Fruit fly (Drosophila melanogaster) Kc167 (cell line): Measurements from ENCODE around the gene Glut1.

Source experiments
- Myc ChIP-seq: fragments of >200 bp; optimal IDR thresholded peaks from 2 replicates; lab custom pipeline; 2017; ENCODE audit warnings: missing external identifiers
- Sin3A ChIP-seq: fragments of >200 bp; optimal IDR thresholded peaks from 2 replicates; lab custom pipeline; 2018; ENCODE audit warnings: missing external identifiers
- h ChIP-seq: fragments of >200 bp; optimal IDR thresholded peaks from 3 replicates; lab custom pipeline; 2018; ENCODE audit warnings: missing external identifiers
- insv ChIP-seq: fragments of >200 bp; optimal IDR thresholded peaks from 3 replicates; lab custom pipeline; 2018; ENCODE audit warnings: missing external identifiers
- psq ChIP-seq: fragments of >200 bp; optimal IDR thresholded peaks from 2 replicates; lab custom pipeline; 2017; ENCODE audit warnings: missing external identifiers
- ttk ChIP-seq: sonication (Bioruptor generic); optimal IDR thresholded peaks from 2 replicates; lab custom pipeline; 2017; ENCODE audit warnings: missing external identifiers

dm6 chr3L:1023728-1024127 lies 109.9 kb downstream of the Glut1 start:
- no peak for TF ChIP-seq Sin3A (lab: Kevin White, UChicago)
- no peak for TF ChIP-seq psq (lab: Kevin White, UChicago)
- no peak for TF ChIP-seq insv (lab: Kevin White, UChicago)
- TF ChIP-seq ttk (lab: Kevin White, UChicago): no peak
- no peak for TF ChIP-seq Myc (lab: Kevin White, UChicago)
- TF ChIP-seq h (lab: Kevin White, UChicago): no peak
